Worm (Caenorhabditis elegans) whole organism, early embryonic: ENCODE results near the gene C23H4.6.

ENCODE experiments used
- B0310.2 ChIP-seq: sonication (generic microtip); optimal IDR thresholded peaks from 2 replicates; lab custom pipeline; 2016; ENCODE audit warnings: mild to moderate bottlenecking, missing genetic modification characterization, missing compliant biosample characterization
- F13C5.2 ChIP-seq: sonication (generic microtip); optimal IDR thresholded peaks from 2 replicates; lab custom pipeline; 2017; ENCODE audit warnings: mild to moderate bottlenecking, missing genetic modification characterization, inconsistent platforms, missing compliant biosample characterization
- aly-1 ChIP-seq: sonication (generic microtip); optimal IDR thresholded peaks from 2 replicates; lab custom pipeline; 2016; ENCODE audit warnings: missing genetic modification characterization, missing compliant biosample characterization
- ama-1 ChIP-seq: fragments of 150-350 bp; optimal IDR thresholded peaks from 2 replicates; lab custom pipeline; 2014
- ceh-13 ChIP-seq: fragments of 200-800 bp; sonication (Bioruptor generic); optimal IDR thresholded peaks from 2 replicates; lab custom pipeline; 2018; ENCODE audit warnings: mild to moderate bottlenecking, missing genetic modification characterization, missing compliant biosample characterization
- ceh-36 ChIP-seq: sonication (generic microtip); optimal IDR thresholded peaks from 2 replicates; lab custom pipeline; 2016; ENCODE audit warnings: missing genetic modification characterization, inconsistent platforms, missing compliant biosample characterization
- ets-7 ChIP-seq: sonication (generic microtip); optimal IDR thresholded peaks from 2 replicates; lab custom pipeline; 2016; ENCODE audit warnings: missing genotype, missing genetic modification characterization, missing compliant biosample characterization
- flt-1 ChIP-seq: fragments of 200-800 bp; sonication (Bioruptor generic); IDR thresholded peaks from 2 replicates; pipeline ENCODE4 v1.3.6; 2022; ENCODE audit warnings: missing genetic modification characterization, missing compliant biosample characterization
- hmbx-1 ChIP-seq: sonication (generic microtip); optimal IDR thresholded peaks from 2 replicates; lab custom pipeline; 2016; ENCODE audit warnings: mild to moderate bottlenecking, missing genetic modification characterization, missing compliant biosample characterization
- hmg-4 ChIP-seq: fragments of 200-800 bp; sonication (Bioruptor generic); optimal IDR thresholded peaks from 2 replicates; lab custom pipeline; 2018; ENCODE audit warnings: mild to moderate bottlenecking, missing genetic modification characterization, missing compliant biosample characterization
- hnd-1 ChIP-seq: sonication (generic microtip); optimal IDR thresholded peaks from 2 replicates; lab custom pipeline; 2016; ENCODE audit warnings: missing genetic modification characterization, missing compliant biosample characterization
- pes-1 ChIP-seq: fragments of 200-800 bp; sonication (Bioruptor generic); IDR thresholded peaks from 2 replicates; pipeline ENCODE4 v1.3.6; 2022; ENCODE audit warnings: missing genetic modification reagents, missing genetic modification characterization, missing compliant biosample characterization
- scrt-1 ChIP-seq: fragments of 200-800 bp; sonication (Bioruptor generic); IDR thresholded peaks from 2 replicates; pipeline ENCODE4 v1.3.6; 2022; ENCODE audit warnings: missing genetic modification characterization, missing compliant biosample characterization
- sea-1 ChIP-seq: fragments of 200-800 bp; sonication (Bioruptor generic); conservative IDR thresholded peaks from 2 replicates; pipeline ENCODE4 v1.3.6; 2022; ENCODE audit warnings: missing genetic modification characterization, missing compliant biosample characterization
- tbx-11 ChIP-seq: fragments of 200-800 bp; sonication (Bioruptor generic); IDR thresholded peaks from 2 replicates; pipeline ENCODE4 v1.3.6; 2022; ENCODE audit warnings: missing genetic modification characterization, missing compliant biosample characterization
- tbx-37 ChIP-seq: fragments of 200-800 bp; sonication (Bioruptor generic); conservative IDR thresholded peaks from 2 replicates; pipeline ENCODE4 v1.3.6; 2022; ENCODE audit warnings: missing genetic modification reagents, missing genetic modification characterization, missing compliant biosample characterization
- tra-4 ChIP-seq: sonication (generic microtip); optimal IDR thresholded peaks from 2 replicates; lab custom pipeline; 2017; ENCODE audit warnings: missing genetic modification characterization, missing compliant biosample characterization

The C23H4.6 gene

DNA sequence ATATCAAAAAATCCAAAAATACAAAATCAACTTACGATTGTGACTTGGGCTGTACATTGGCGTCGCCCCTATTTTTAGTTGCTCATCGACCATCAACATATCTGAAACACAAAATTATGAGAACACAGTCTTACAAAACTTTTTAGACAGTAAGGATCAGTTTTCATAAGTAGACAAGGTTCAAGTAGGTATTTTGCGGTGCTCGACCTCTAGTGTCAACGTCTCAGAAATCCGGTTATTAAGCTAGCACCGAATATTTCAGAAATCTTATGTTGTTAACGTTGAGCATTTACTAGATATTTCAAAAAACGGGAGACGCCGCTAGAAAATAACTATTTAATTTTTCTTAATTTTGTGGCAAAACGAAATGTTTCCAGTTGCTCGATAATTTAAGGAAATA lies 35.4 kb downstream of the C23H4.6 start, which contains the start of gene otpl-8:
TSS of gene otpl-8 (minus strand) at position 101 of the 400 bp plus-strand sequence.
- TF ChIP-seq hmg-4 (GFP tag; lab: Kevin White, UChicago) (no peak), ets-7 (tag; lab: Kevin White, UChicago) (no peak), tbx-37 (no peak), pes-1 (GFP tag; lab: Robert Waterston, UW) (no peak), hmbx-1 (tag; lab: Kevin White, UChicago) (no peak), B0310.2 (tag; lab: Kevin White, UChicago) (no peak), F13C5.2 (tag; lab: Kevin White, UChicago) (no peak), sea-1 (GFP tag; lab: Robert Waterston, UW) (no peak), ama-1 (lab: Kevin White, UChicago) (no peak), flt-1 (GFP tag; lab: Robert Waterston, UW) (no peak), scrt-1 (GFP tag; lab: Robert Waterston, UW) (no peak), tbx-11 (GFP tag; lab: Robert Waterston, UW) (no peak), tra-4 (tag; lab: Kevin White, UChicago) (no peak), ceh-13 (GFP tag; lab: Kevin White, UChicago) (no peak), aly-1 (no peak), ceh-36 (tag; lab: Kevin White, UChicago) (no peak), hnd-1 (no peak)

DNA sequence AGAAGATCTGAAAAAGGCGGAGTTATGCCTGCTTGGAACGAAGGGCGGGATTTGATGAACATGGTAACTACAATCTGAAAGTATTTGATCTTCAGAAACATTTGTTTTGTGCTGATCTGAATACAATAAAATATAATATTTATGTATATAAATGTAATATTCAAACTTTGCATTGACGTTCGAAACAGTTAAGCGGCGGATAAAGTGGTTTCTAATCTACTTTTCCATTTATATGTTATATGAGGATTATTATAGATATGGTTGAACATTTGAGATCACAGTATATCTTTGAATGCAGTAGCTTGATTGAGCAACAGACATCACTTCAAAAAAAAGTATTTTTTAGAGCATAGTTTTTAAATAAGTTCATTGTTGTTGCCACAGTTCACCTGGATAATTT lies 38.5 kb downstream of the C23H4.6 start, which contains the start of gene H19J13.2:
TSS of gene H19J13.2 (minus strand) at position 101 of the 400 bp plus-strand sequence.
- no peak for TF ChIP-seq scrt-1 (GFP tag; lab: Robert Waterston, UW)
- TF ChIP-seq ceh-13 (GFP tag; lab: Kevin White, UChicago), result no peak
- no peak for TF ChIP-seq tra-4 (tag; lab: Kevin White, UChicago)
- TF ChIP-seq pes-1 (GFP tag; lab: Robert Waterston, UW), result no peak
- TF ChIP-seq F13C5.2 (tag; lab: Kevin White, UChicago), result no peak
- TF ChIP-seq tbx-37, result no peak
- no peak for TF ChIP-seq sea-1 (GFP tag; lab: Robert Waterston, UW)
- no peak for TF ChIP-seq hmbx-1 (tag; lab: Kevin White, UChicago)
- no peak for TF ChIP-seq ceh-36 (tag; lab: Kevin White, UChicago)
- no peak for TF ChIP-seq ets-7 (tag; lab: Kevin White, UChicago)
- TF ChIP-seq B0310.2 (tag; lab: Kevin White, UChicago), result no peak
- TF ChIP-seq hmg-4 (GFP tag; lab: Kevin White, UChicago), result no peak
- TF ChIP-seq flt-1 (GFP tag; lab: Robert Waterston, UW), result no peak
- no peak for TF ChIP-seq hnd-1
- no peak for TF ChIP-seq ama-1 (lab: Kevin White, UChicago)
- TF ChIP-seq aly-1, result no peak

DNA sequence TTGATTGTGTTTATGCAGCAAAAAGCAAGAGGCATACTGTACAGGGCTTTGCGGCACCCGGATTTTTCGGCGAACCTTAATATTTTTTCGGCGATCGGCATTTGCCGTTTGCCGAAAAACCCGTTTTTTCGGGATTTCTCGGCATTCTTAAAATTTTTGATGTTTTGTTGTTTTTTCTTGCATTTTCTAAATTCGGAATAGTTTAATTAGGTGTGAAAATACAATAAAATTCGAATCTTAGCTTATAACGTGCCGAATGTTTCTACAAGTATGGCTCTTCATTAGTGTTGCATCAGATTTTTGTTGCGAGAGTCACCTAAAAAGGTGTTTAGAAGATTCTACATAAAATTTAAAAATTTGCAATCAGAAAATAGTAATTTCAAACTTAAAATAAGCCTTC lies 40.2 kb downstream of the C23H4.6 start, which contains the start of gene C04B4.6:
TSS of gene C04B4.6 (minus strand) at position 101 of the 400 bp plus-strand sequence.
- TF ChIP-seq sea-1 (GFP tag; lab: Robert Waterston, UW) (no peak), aly-1 (no peak), ets-7 (tag; lab: Kevin White, UChicago) (no peak), scrt-1 (GFP tag; lab: Robert Waterston, UW) (no peak), ceh-36 (tag; lab: Kevin White, UChicago) (no peak), hmg-4 (GFP tag; lab: Kevin White, UChicago) (no peak), tbx-37 (no peak), flt-1 (GFP tag; lab: Robert Waterston, UW) (no peak), ama-1 (lab: Kevin White, UChicago) (no peak), tra-4 (tag; lab: Kevin White, UChicago) (no peak), hmbx-1 (tag; lab: Kevin White, UChicago) (no peak), pes-1 (GFP tag; lab: Robert Waterston, UW) (no peak), ceh-13 (GFP tag; lab: Kevin White, UChicago) (no peak)

ce11 chrX:12280477-12280876 lies 45.1 kb downstream of the C23H4.6 start, which contains the start of gene C04B4.1:
Gene C04B4.1, plus strand, starts transcription at chrX:12280777.
- TF ChIP-seq hnd-1 (no peak), tra-4 (tag; lab: Kevin White, UChicago) (no peak), hmbx-1 (tag; lab: Kevin White, UChicago) (no peak), ceh-13 (GFP tag; lab: Kevin White, UChicago) (no peak)

ce11 chrX:12282911-12283310 lies 47.5 kb downstream of the C23H4.6 start, which contains the start of gene C04B4.2:
Gene C04B4.2, plus strand, starts transcription at chrX:12283281.
- TF ChIP-seq ets-7 (tag; lab: Kevin White, UChicago) (no peak), aly-1 (no peak), pes-1 (GFP tag; lab: Robert Waterston, UW) (no peak), flt-1 (GFP tag; lab: Robert Waterston, UW) (no peak), tbx-37 (no peak), ceh-13 (GFP tag; lab: Kevin White, UChicago) (no peak), hmg-4 (GFP tag; lab: Kevin White, UChicago) (no peak), hmbx-1 (tag; lab: Kevin White, UChicago) (no peak), ama-1 (lab: Kevin White, UChicago) (no peak), tra-4 (tag; lab: Kevin White, UChicago) (no peak)

ce11 chrX:12284161-12284560 lies 48.8 kb downstream of the C23H4.6 start:
- no peak for TF ChIP-seq tra-4 (tag; lab: Kevin White, UChicago)
- no peak for TF ChIP-seq ceh-36 (tag; lab: Kevin White, UChicago)
- no peak for TF ChIP-seq ama-1 (lab: Kevin White, UChicago)
- TF ChIP-seq hmbx-1 (tag; lab: Kevin White, UChicago), result no peak
- TF ChIP-seq ceh-13 (GFP tag; lab: Kevin White, UChicago), result no peak
- no peak for TF ChIP-seq B0310.2 (tag; lab: Kevin White, UChicago)
- no peak for TF ChIP-seq flt-1 (GFP tag; lab: Robert Waterston, UW)
- TF ChIP-seq tbx-37, result no peak
- no peak for TF ChIP-seq aly-1
- no peak for TF ChIP-seq pes-1 (GFP tag; lab: Robert Waterston, UW)
- TF ChIP-seq scrt-1 (GFP tag; lab: Robert Waterston, UW), result no peak
- TF ChIP-seq hnd-1, result no peak
- TF ChIP-seq sea-1 (GFP tag; lab: Robert Waterston, UW), result no peak
- no peak for TF ChIP-seq tbx-11 (GFP tag; lab: Robert Waterston, UW)
- TF ChIP-seq hmg-4 (GFP tag; lab: Kevin White, UChicago), result no peak
- no peak for TF ChIP-seq F13C5.2 (tag; lab: Kevin White, UChicago)
- TF ChIP-seq ets-7 (tag; lab: Kevin White, UChicago), result no peak
